Worm (Caenorhabditis elegans): ENCODE results near the gene srp-7.

The srp-7 gene

ce11 chrV:8145329-8145728 lies 33.6 kb upstream of the srp-7 start, which contains the start of gene D1014.13:
Gene D1014.13 (plus strand): TSS chrV:8145629.
- TF ChIP-seq ref-1 (GFP tag; conservative IDR thresholded peaks at IDR 0.05), result no peak
- TF ChIP-seq flt-1 (GFP tag; IDR thresholded peaks at IDR 0.05), result no peak
- TF ChIP-seq cog-1 (tag; optimal IDR thresholded peaks at IDR 0.05), result no peak
- TF ChIP-seq ztf-29 (GFP tag; IDR thresholded peaks at IDR 0.05), result no peak
- TF ChIP-seq klf-2 (GFP tag; conservative IDR thresholded peaks at IDR 0.05), result no peak
- TF ChIP-seq T22C8.4 (GFP tag; IDR thresholded peaks at IDR 0.05), result no peak
- TF ChIP-seq tab-1 (GFP tag; IDR thresholded peaks at IDR 0.05), result no peak
- no peak for TF ChIP-seq ztf-23 (GFP tag; IDR thresholded peaks at IDR 0.05)

ce11 chrV:8155743-8156142 lies 23.2 kb upstream of the srp-7 start:
- TF ChIP-seq med-1 (GFP tag; optimal IDR thresholded peaks at IDR 0.05; ENCODE audit: insufficient read depth) (no peak), cog-1 (tag; optimal IDR thresholded peaks at IDR 0.05) (no peak), flt-1 (GFP tag; IDR thresholded peaks at IDR 0.05) (no peak), ztf-23 (GFP tag; IDR thresholded peaks at IDR 0.05) (no peak), T22C8.4 (GFP tag; IDR thresholded peaks at IDR 0.05) (no peak)

- TF ChIP-seq cog-1 (tag; optimal IDR thresholded peaks at IDR 0.05) (no peak), flt-1 (GFP tag; IDR thresholded peaks at IDR 0.05) (no peak), T22C8.4 (GFP tag; IDR thresholded peaks at IDR 0.05) (no peak), ztf-23 (GFP tag; IDR thresholded peaks at IDR 0.05) (no peak), ztf-29 (GFP tag; IDR thresholded peaks at IDR 0.05) (no peak), med-1 (GFP tag; optimal IDR thresholded peaks at IDR 0.05; ENCODE audit: insufficient read depth) (no peak), ref-1 (GFP tag; conservative IDR thresholded peaks at IDR 0.05) (no peak), klf-2 (GFP tag; conservative IDR thresholded peaks at IDR 0.05) (no peak), tab-1 (GFP tag; IDR thresholded peaks at IDR 0.05) (no peak)
Measured at ce11 chrV:8157446-8157845, 21.5 kb upstream of the srp-7 start, which contains the start of gene sul-2. Gene sul-2 (plus strand): TSS chrV:8157746.

- no peak for TF ChIP-seq ztf-23 (GFP tag; IDR thresholded peaks at IDR 0.05)
- TF ChIP-seq T22C8.4 (GFP tag; IDR thresholded peaks at IDR 0.05), result no peak
- TF ChIP-seq med-1 (GFP tag; optimal IDR thresholded peaks at IDR 0.05; ENCODE audit: insufficient read depth), result no peak
- no peak for TF ChIP-seq ztf-29 (GFP tag; IDR thresholded peaks at IDR 0.05)
- TF ChIP-seq flt-1 (GFP tag; IDR thresholded peaks at IDR 0.05), result no peak
- TF ChIP-seq ref-1 (GFP tag; conservative IDR thresholded peaks at IDR 0.05), result no peak
- TF ChIP-seq cog-1 (tag; optimal IDR thresholded peaks at IDR 0.05), result no peak
- TF ChIP-seq tab-1 (GFP tag; IDR thresholded peaks at IDR 0.05), result no peak
- TF ChIP-seq klf-2 (GFP tag; conservative IDR thresholded peaks at IDR 0.05), result no peak
Measured at ce11 chrV:8159629-8160028, 19.3 kb upstream of the srp-7 start, which contains the start of gene F20D6.6. Gene F20D6.6 (plus strand): TSS chrV:8159929.

- TF ChIP-seq ztf-23 (GFP tag; IDR thresholded peaks at IDR 0.05) (no peak), flt-1 (GFP tag; IDR thresholded peaks at IDR 0.05) (no peak), med-1 (GFP tag; optimal IDR thresholded peaks at IDR 0.05; ENCODE audit: insufficient read depth) (no peak), ztf-29 (GFP tag; IDR thresholded peaks at IDR 0.05) (no peak), cog-1 (tag; optimal IDR thresholded peaks at IDR 0.05) (no peak), T22C8.4 (GFP tag; IDR thresholded peaks at IDR 0.05) (no peak), tab-1 (GFP tag; IDR thresholded peaks at IDR 0.05) (no peak), klf-2 (GFP tag; conservative IDR thresholded peaks at IDR 0.05) (no peak), ref-1 (GFP tag; conservative IDR thresholded peaks at IDR 0.05) (no peak)
Measured at ce11 chrV:8161699-8162098, 17.2 kb upstream of the srp-7 start, which contains the start of gene F20D6.5. Gene F20D6.5 (plus strand): TSS chrV:8161957.

- TF ChIP-seq cog-1 (tag; optimal IDR thresholded peaks at IDR 0.05) (no peak), tab-1 (GFP tag; IDR thresholded peaks at IDR 0.05) (no peak), T22C8.4 (GFP tag; IDR thresholded peaks at IDR 0.05) (no peak), ztf-23 (GFP tag; IDR thresholded peaks at IDR 0.05) (no peak), med-1 (GFP tag; optimal IDR thresholded peaks at IDR 0.05; ENCODE audit: insufficient read depth) (no peak), flt-1 (GFP tag; IDR thresholded peaks at IDR 0.05) (no peak), klf-2 (GFP tag; conservative IDR thresholded peaks at IDR 0.05) (no peak), ref-1 (GFP tag; conservative IDR thresholded peaks at IDR 0.05) (no peak), ztf-29 (GFP tag; IDR thresholded peaks at IDR 0.05) (no peak)
Measured at ce11 chrV:8163199-8163598, 15.7 kb upstream of the srp-7 start.

- no peak for TF ChIP-seq med-1 (GFP tag; optimal IDR thresholded peaks at IDR 0.05; ENCODE audit: insufficient read depth)
- TF ChIP-seq T22C8.4 (GFP tag; IDR thresholded peaks at IDR 0.05), result no peak
- no peak for TF ChIP-seq tab-1 (GFP tag; IDR thresholded peaks at IDR 0.05)
- no peak for TF ChIP-seq klf-2 (GFP tag; conservative IDR thresholded peaks at IDR 0.05)
- no peak for TF ChIP-seq ref-1 (GFP tag; conservative IDR thresholded peaks at IDR 0.05)
- TF ChIP-seq cog-1 (tag; optimal IDR thresholded peaks at IDR 0.05), result no peak
- no peak for TF ChIP-seq ztf-29 (GFP tag; IDR thresholded peaks at IDR 0.05)
- no peak for TF ChIP-seq flt-1 (GFP tag; IDR thresholded peaks at IDR 0.05)
- no peak for TF ChIP-seq ztf-23 (GFP tag; IDR thresholded peaks at IDR 0.05)
Measured at ce11 chrV:8168219-8168962, 10.5 kb upstream of the srp-7 start, which contains the start of gene F20D6.8. Gene F20D6.8 (minus strand): TSS chrV:8168269.

- TF ChIP-seq ztf-23 (GFP tag; IDR thresholded peaks at IDR 0.05) (no peak), ref-1 (GFP tag; conservative IDR thresholded peaks at IDR 0.05) (no peak), ztf-29 (GFP tag; IDR thresholded peaks at IDR 0.05) (no peak)
Measured at ce11 chrV:8169150-8169549, 9.8 kb upstream of the srp-7 start.

- TF ChIP-seq tab-1 (GFP tag; IDR thresholded peaks at IDR 0.05) (no peak), T22C8.4 (GFP tag; IDR thresholded peaks at IDR 0.05) (no peak), flt-1 (GFP tag; IDR thresholded peaks at IDR 0.05) (no peak), ztf-29 (GFP tag; IDR thresholded peaks at IDR 0.05) (no peak), cog-1 (tag; optimal IDR thresholded peaks at IDR 0.05) (no peak), klf-2 (GFP tag; conservative IDR thresholded peaks at IDR 0.05) (no peak), med-1 (GFP tag; optimal IDR thresholded peaks at IDR 0.05; ENCODE audit: insufficient read depth) (no peak), ref-1 (GFP tag; conservative IDR thresholded peaks at IDR 0.05) (no peak)
Measured at ce11 chrV:8170300-8170699, 8.6 kb upstream of the srp-7 start.

ce11 chrV:8171688-8172087 lies 7.2 kb upstream of the srp-7 start:
- TF ChIP-seq flt-1 (GFP tag; IDR thresholded peaks at IDR 0.05), result no peak
